Fruit fly (Drosophila melanogaster) whole organism, embryonic: ENCODE data around the gene GstO2.

Source experiments
- Bdp1 ChIP-seq: fragments of 200-800 bp; sonication (Bioruptor generic); optimal IDR thresholded peaks from 3 replicates; lab custom pipeline; 2016; ENCODE audit warnings: missing biosample characterization, missing genetic modification characterization
- Blimp-1 ChIP-seq: fragments of 200-800 bp; sonication (Bioruptor generic); optimal IDR thresholded peaks from 3 replicates; lab custom pipeline; 2018; ENCODE audit warnings: missing biosample characterization, missing genetic modification characterization, mild to moderate bottlenecking, moderate library complexity, missing genetic modification reagents
- CG10274 ChIP-seq: fragments of 200-800 bp; sonication (Bioruptor generic); optimal IDR thresholded peaks from 3 replicates; lab custom pipeline; 2017; ENCODE audit warnings: missing biosample characterization, mild to moderate bottlenecking, missing genetic modification characterization
- CG11247 ChIP-seq: fragments of 200-800 bp; sonication (Bioruptor generic); IDR thresholded peaks from 2 replicates; pipeline ENCODE4 v1.3.6; 2022; ENCODE audit warnings: missing biosample characterization, missing genetic modification characterization
- CG12659 ChIP-seq: fragments of 200-800 bp; sonication (Bioruptor generic); optimal IDR thresholded peaks from 3 replicates; lab custom pipeline; 2017; ENCODE audit warnings: mild to moderate bottlenecking, missing biosample characterization, missing genetic modification reagents, missing genetic modification characterization
- CG15269 ChIP-seq: fragments of 200-800 bp; sonication (Bioruptor generic); optimal IDR thresholded peaks from 2 replicates; lab custom pipeline; 2018; ENCODE audit warnings: missing biosample characterization, mild to moderate bottlenecking, missing genetic modification characterization, moderate library complexity
- CG16815 ChIP-seq: fragments of 200-800 bp; sonication (Bioruptor generic); optimal IDR thresholded peaks from 3 replicates; lab custom pipeline; 2017; ENCODE audit warnings: missing biosample characterization, mild to moderate bottlenecking, missing genetic modification characterization
- CG17612 ChIP-seq: fragments of 200-800 bp; sonication (Bioruptor generic); IDR thresholded peaks from 2 replicates; pipeline ENCODE4 v1.3.6; 2022; ENCODE audit warnings: missing biosample characterization, missing genetic modification characterization
- CG17802 ChIP-seq: fragments of 200-800 bp; sonication (Bioruptor generic); optimal IDR thresholded peaks from 2 replicates; lab custom pipeline; 2018; ENCODE audit warnings: missing biosample characterization, mild to moderate bottlenecking, missing genetic modification characterization, moderate library complexity
- CG17912 ChIP-seq: fragments of 200-800 bp; sonication (Bioruptor generic); optimal IDR thresholded peaks from 2 replicates; lab custom pipeline; 2018; ENCODE audit warnings: missing biosample characterization, mild to moderate bottlenecking, missing genetic modification characterization
- CG18262 ChIP-seq: fragments of 200-800 bp; optimal IDR thresholded peaks from 3 replicates; lab custom pipeline; 2019; ENCODE audit warnings: missing biosample characterization, mild to moderate bottlenecking, missing genetic modification characterization, moderate library complexity
- CG32532 ChIP-seq: fragments of 200-800 bp; sonication (Bioruptor generic); IDR thresholded peaks from 2 replicates; pipeline ENCODE4 v1.3.6; 2022; ENCODE audit warnings: missing biosample characterization, missing genetic modification characterization
- CG32772 ChIP-seq: fragments of 200-800 bp; sonication (Bioruptor generic); IDR thresholded peaks from 2 replicates; pipeline ENCODE4 v1.3.6; 2022; ENCODE audit warnings: missing biosample characterization, missing genetic modification characterization
- CG4282 ChIP-seq: fragments of 200-800 bp; sonication (Bioruptor generic); optimal IDR thresholded peaks from 2 replicates; lab custom pipeline; 2016; ENCODE audit warnings: missing biosample characterization, missing genetic modification characterization
- CG6175 ChIP-seq: fragments of 200-800 bp; sonication (Bioruptor generic); IDR thresholded peaks from 3 replicates; pipeline ENCODE4 v1.3.6; 2022; ENCODE audit warnings: missing biosample characterization, missing genetic modification characterization
- CG6272 ChIP-seq: fragments of 200-800 bp; sonication (Bioruptor generic); IDR thresholded peaks from 2 replicates; pipeline ENCODE4 v1.3.6; 2022; ENCODE audit warnings: missing biosample characterization, missing genetic modification characterization
- CG6683 ChIP-seq: fragments of 200-800 bp; sonication (Bioruptor generic); optimal IDR thresholded peaks from 2 replicates; lab custom pipeline; 2017; ENCODE audit warnings: missing biosample characterization, mild to moderate bottlenecking, missing genetic modification characterization, missing genetic modification reagents
- CG6689 ChIP-seq: fragments of 200-800 bp; sonication (Bioruptor generic); IDR thresholded peaks from 2 replicates; pipeline ENCODE4 v1.3.6; 2022; ENCODE audit warnings: missing biosample characterization, missing genetic modification characterization
- CG6813 ChIP-seq: fragments of 200-800 bp; sonication (Bioruptor generic); optimal IDR thresholded peaks from 2 replicates; lab custom pipeline; 2017; ENCODE audit warnings: missing biosample characterization, missing genetic modification characterization, mild to moderate bottlenecking, moderate library complexity, missing genetic modification reagents
- CG7839 ChIP-seq: fragments of 200-800 bp; sonication (Bioruptor generic); optimal IDR thresholded peaks from 3 replicates; lab custom pipeline; 2018; ENCODE audit warnings: missing biosample characterization, mild to moderate bottlenecking, missing genetic modification characterization, moderate library complexity
- CG8290 ChIP-seq, 3 experiments: fragments of 200-800 bp; sonication (Bioruptor generic); optimal IDR thresholded peaks; 2 replicates each; lab custom pipeline; 2016 to 2019; ENCODE audit warnings: missing biosample characterization in 3 of 3, missing genetic modification characterization in 3 of 3, mild to moderate bottlenecking in 2 of 3, moderate library complexity in 1 of 3
- CG9817 ChIP-seq: fragments of 200-800 bp; sonication (Bioruptor generic); optimal IDR thresholded peaks from 2 replicates; lab custom pipeline; 2018; ENCODE audit warnings: missing biosample characterization, mild to moderate bottlenecking, missing genetic modification characterization, moderate library complexity
- CG9932 ChIP-seq: fragments of 200-800 bp; sonication (Bioruptor generic); IDR thresholded peaks from 2 replicates; pipeline ENCODE4 v1.3.6; 2022; ENCODE audit warnings: missing biosample characterization, missing genetic modification characterization
- Dp ChIP-seq: fragments of 200-800 bp; sonication (Bioruptor generic); optimal IDR thresholded peaks from 2 replicates; lab custom pipeline; 2018; ENCODE audit warnings: missing biosample characterization, mild to moderate bottlenecking, missing genetic modification characterization, moderate library complexity
- ERR ChIP-seq: fragments of 200-800 bp; sonication (Bioruptor generic); optimal IDR thresholded peaks from 2 replicates; lab custom pipeline; 2016; ENCODE audit warnings: missing biosample characterization, missing genetic modification characterization
- Fer3 ChIP-seq: fragments of 200-800 bp; sonication (Bioruptor generic); optimal IDR thresholded peaks from 2 replicates; lab custom pipeline; 2018; ENCODE audit warnings: missing biosample characterization, mild to moderate bottlenecking, missing genetic modification characterization, moderate library complexity
- GATAe ChIP-seq: fragments of 200-800 bp; sonication (Bioruptor generic); conservative IDR thresholded peaks from 2 replicates; pipeline ENCODE4 v1.3.6; 2022; ENCODE audit warnings: missing biosample characterization, missing genetic modification characterization
- Gsc ChIP-seq: fragments of 200-800 bp; sonication (Bioruptor generic); IDR thresholded peaks from 2 replicates; pipeline ENCODE4 v1.3.6; 2022; ENCODE audit warnings: missing biosample characterization, missing genetic modification characterization
- Hmx ChIP-seq: fragments of 200-800 bp; sonication (Bioruptor generic); optimal IDR thresholded peaks from 2 replicates; lab custom pipeline; 2016; ENCODE audit warnings: missing biosample characterization, missing genetic modification characterization
- Hsf ChIP-seq: fragments of 200-800 bp; sonication (Bioruptor generic); optimal IDR thresholded peaks from 3 replicates; lab custom pipeline; 2016; ENCODE audit warnings: missing biosample characterization, missing genetic modification characterization
- MESR4 ChIP-seq: fragments of 200-800 bp; sonication (Bioruptor generic); optimal IDR thresholded peaks from 2 replicates; lab custom pipeline; 2018; ENCODE audit warnings: missing biosample characterization, mild to moderate bottlenecking, missing genetic modification characterization, moderate library complexity
- NFAT ChIP-seq: fragments of 200-800 bp; sonication (Bioruptor generic); IDR thresholded peaks from 2 replicates; pipeline ENCODE4 v1.3.6; 2022; ENCODE audit warnings: missing biosample characterization, missing genetic modification characterization
- NK7.1 ChIP-seq: fragments of 200-800 bp; sonication (Bioruptor generic); optimal IDR thresholded peaks from 3 replicates; lab custom pipeline; 2016; ENCODE audit warnings: missing biosample characterization, missing genetic modification characterization
- Nf-YC ChIP-seq: fragments of 200-800 bp; optimal IDR thresholded peaks from 3 replicates; lab custom pipeline; 2019; ENCODE audit warnings: missing biosample characterization, mild to moderate bottlenecking, missing genetic modification characterization, moderate library complexity
- ase ChIP-seq: fragments of 200-800 bp; sonication (Bioruptor generic); IDR thresholded peaks from 3 replicates; pipeline ENCODE4 v1.3.6; 2022; ENCODE audit warnings: missing biosample characterization, missing genetic modification characterization
- ci ChIP-seq: fragments of 200-800 bp; sonication (Bioruptor generic); IDR thresholded peaks from 3 replicates; pipeline ENCODE4 v1.3.6; 2022; ENCODE audit warnings: missing biosample characterization, missing genetic modification characterization
- dmrt99B ChIP-seq: fragments of 200-800 bp; sonication (Bioruptor generic); optimal IDR thresholded peaks from 2 replicates; lab custom pipeline; 2018; ENCODE audit warnings: missing biosample characterization, mild to moderate bottlenecking, missing genetic modification characterization, moderate library complexity
- dpn ChIP-seq, 2 experiments: fragments of 200-800 bp; sonication (Bioruptor generic); optimal IDR thresholded peaks; 3 replicates each; lab custom pipeline; 2016; ENCODE audit warnings: missing biosample characterization in 2 of 2, missing genetic modification characterization in 2 of 2
- fd3F ChIP-seq: fragments of 200-800 bp; sonication (Bioruptor generic); optimal IDR thresholded peaks from 2 replicates; lab custom pipeline; 2018; ENCODE audit warnings: missing biosample characterization, mild to moderate bottlenecking, missing genetic modification characterization, moderate library complexity
- fd64A ChIP-seq: fragments of 200-800 bp; sonication (Bioruptor generic); optimal IDR thresholded peaks from 3 replicates; lab custom pipeline; 2018; ENCODE audit warnings: missing biosample characterization, mild to moderate bottlenecking, missing genetic modification characterization
- fru ChIP-seq: fragments of >200 bp; optimal IDR thresholded peaks from 2 replicates; lab custom pipeline; 2017
- her ChIP-seq: fragments of 200-800 bp; sonication (Bioruptor generic); optimal IDR thresholded peaks from 2 replicates; lab custom pipeline; 2016; ENCODE audit warnings: missing biosample characterization, missing genetic modification characterization
- ken ChIP-seq: fragments of 200-800 bp; sonication (Bioruptor generic); IDR thresholded peaks from 3 replicates; pipeline ENCODE4 v1.3.6; 2022; ENCODE audit warnings: missing biosample characterization, missing genetic modification characterization
- lmd ChIP-seq: fragments of 200-800 bp; sonication (Bioruptor generic); IDR thresholded peaks from 2 replicates; pipeline ENCODE4 v1.3.6; 2022; ENCODE audit warnings: missing biosample characterization, missing genetic modification characterization
- maf-S ChIP-seq: fragments of 200-800 bp; sonication (Bioruptor generic); optimal IDR thresholded peaks from 2 replicates; lab custom pipeline; 2016; ENCODE audit warnings: missing biosample characterization, missing genetic modification characterization
- pnt ChIP-seq: fragments of 200-800 bp; sonication (Bioruptor generic); optimal IDR thresholded peaks from 3 replicates; lab custom pipeline; 2016; ENCODE audit warnings: missing biosample characterization, missing genetic modification characterization
- sens ChIP-seq: fragments of 200-800 bp; sonication (Bioruptor generic); peaks from one replicate; lab custom pipeline; 2016; ENCODE audit warnings: missing biosample characterization, missing genetic modification characterization
- sug ChIP-seq: fragments of 200-800 bp; optimal IDR thresholded peaks from 2 replicates; lab custom pipeline; 2019; ENCODE audit warnings: missing biosample characterization, mild to moderate bottlenecking, missing genetic modification characterization, moderate library complexity
- usp ChIP-seq: fragments of >200 bp; optimal IDR thresholded peaks from 2 replicates; lab custom pipeline; 2017; ENCODE audit warnings: missing biosample characterization, missing genetic modification characterization

Gene GstO2

dm6 chr3L:8554024-8554642 is 30.8 kb upstream of the GstO2 start (continued):
- TF ChIP-seq fru (lab: Kevin White, UChicago), result no peak
- TF ChIP-seq Blimp-1 (GFP tag; lab: Kevin White, UChicago), result peak; percentile 72
- no peak for TF ChIP-seq ERR (GFP tag; lab: Kevin White, UChicago)
- TF ChIP-seq GATAe (GFP tag; lab: Robert Waterston, UW), result peak; percentile 42; the same call in 1 of the 2 replicates
- no peak for TF ChIP-seq CG10274
- no peak for TF ChIP-seq CG15269 (tag; lab: Kevin White, UChicago)

DNA sequence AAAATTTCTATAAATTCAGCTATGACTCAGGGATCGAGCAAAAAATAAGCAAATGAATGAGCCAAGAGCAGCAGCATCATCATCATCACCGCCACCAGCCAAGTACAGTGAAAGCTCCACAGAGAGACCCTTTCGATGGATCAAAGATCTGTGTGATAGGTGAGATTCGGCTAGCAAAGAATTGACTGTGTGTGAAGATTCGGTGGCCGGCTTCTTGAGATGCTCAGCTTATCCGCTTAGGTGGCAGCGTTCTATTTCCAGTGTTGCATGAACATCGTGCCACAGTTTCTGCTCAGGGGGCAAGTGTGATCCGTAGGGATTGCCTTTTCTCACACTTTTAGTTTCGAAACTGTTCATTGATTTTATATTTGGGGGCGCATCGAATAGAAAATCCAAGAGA is 29.8 kb upstream of the GstO2 start:
- TF ChIP-seq ken (GFP tag; lab: Robert Waterston, UW) (no peak), dmrt99B (tag; lab: Kevin White, UChicago) (no peak), CG17612 (GFP tag; lab: Robert Waterston, UW) (no peak), CG4282 (GFP tag; lab: Kevin White, UChicago) (no peak), maf-S (GFP tag; lab: Kevin White, UChicago) (no peak), usp (GFP tag; lab: Kevin White, UChicago) (no peak), CG16815 (GFP tag; lab: Kevin White, UChicago) (no peak), sug (peak; percentile 6), CG6272 (GFP tag; lab: Robert Waterston, UW) (no peak), Bdp1 (no peak), CG9817 (tag; lab: Kevin White, UChicago) (no peak), ase (no peak), pnt (GFP tag; lab: Kevin White, UChicago) (no peak), MESR4 (GFP tag; lab: Kevin White, UChicago) (no peak), her (GFP tag; lab: Kevin White, UChicago) (peak; percentile 13), Nf-YC (tag; lab: Kevin White, UChicago) (peak; percentile 0), CG8290 (GFP tag; optimal IDR thresholded peaks at IDR 0.05; lab: Kevin White, UChicago) (no peak), CG8290 (tag; optimal IDR thresholded peaks at IDR 0.05; lab: Kevin White, UChicago) (peak in 1 of 2 experiments; percentile 42), CG32772 (no peak), CG6689 (GFP tag; lab: Robert Waterston, UW) (0 out of 2 replicates have a peak, but pooled peaks have one; percentile 15), Hmx (no peak), Gsc (GFP tag; lab: Robert Waterston, UW) (no peak), CG17802 (no peak), NK7.1 (GFP tag; lab: Kevin White, UChicago) (no peak), dpn (GFP tag; optimal IDR thresholded peaks at IDR 0.05; lab: Kevin White, UChicago) (peak in 1 of 2 experiments; percentile 2), NFAT (0 out of 2 replicates have a peak, but pooled peaks have one; percentile 46), Fer3 (tag; lab: Kevin White, UChicago) (no peak), CG18262 (tag; lab: Kevin White, UChicago) (no peak), CG7839 (tag; lab: Kevin White, UChicago) (no peak), CG17912 (GFP tag; lab: Kevin White, UChicago) (no peak), sens (GFP tag; lab: Kevin White, UChicago) (no peak), Dp (GFP tag; lab: Kevin White, UChicago) (no peak), ci (GFP tag; lab: Robert Waterston, UW) (peak; percentile 54; the same call in 1 of the 3 replicates), CG12659 (GFP tag; lab: Kevin White, UChicago) (no peak), lmd (no peak; the same call in 1 of the 2 replicates), CG6683 (GFP tag; lab: Kevin White, UChicago) (no peak), Hsf (no peak), CG32532 (peak; percentile 42; the same call in 1 of the 2 replicates), fd3F (GFP tag; lab: Kevin White, UChicago) (no peak), CG11247 (GFP tag; lab: Robert Waterston, UW) (no peak), CG6813 (GFP tag; lab: Kevin White, UChicago) (no peak), CG6175 (GFP tag; lab: Robert Waterston, UW) (peak; percentile 92), CG9932 (GFP tag; lab: Robert Waterston, UW) (peak; percentile 56; the same call in 1 of the 2 replicates), fd64A (GFP tag; lab: Kevin White, UChicago) (no peak)
